Fruit fly (Drosophila melanogaster): ENCODE data around the gene CG13407.

DNA sequence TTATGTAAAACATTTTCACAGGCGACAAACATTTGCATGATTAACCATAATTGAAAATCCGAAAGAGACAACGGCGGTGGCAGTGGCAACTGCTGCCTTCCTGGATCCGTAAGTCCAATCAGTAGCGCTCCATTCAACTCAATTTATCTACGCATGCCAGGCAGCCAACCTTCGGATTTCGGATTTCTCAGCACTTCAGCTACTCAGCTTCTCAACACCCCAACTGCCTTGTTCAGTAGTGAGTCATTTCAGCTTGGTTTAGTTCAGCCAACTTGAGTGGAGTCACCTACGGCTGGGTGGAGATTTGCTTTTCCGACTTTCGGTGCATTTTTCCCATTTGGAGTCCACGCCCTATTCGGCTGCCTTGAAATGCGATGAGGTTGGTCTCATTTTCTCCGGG lies 50.5 kb downstream of the CG13407 start:
- TF ChIP-seq psq (optimal IDR thresholded peaks at IDR 0.05): no peak
- no peak for TF ChIP-seq usp (GFP tag; optimal IDR thresholded peaks at IDR 0.05)
- TF ChIP-seq EcR (GFP tag; optimal IDR thresholded peaks at IDR 0.05): no peak
